Worm (Caenorhabditis elegans) whole organism, L4 larva: Measurements from ENCODE around the gene C04F5.8.
A peak's percentile ranks its signal among the peaks of the same experiment; 100 is the strongest.

ENCODE experiments used
- F26F4.8 ChIP-seq: fragments of 200-800 bp; sonication (Bioruptor generic); conservative IDR thresholded peaks from 2 replicates; pipeline ENCODE4 v1.3.6; 2022; ENCODE audit warnings: missing genetic modification characterization, missing compliant biosample characterization
- F37D6.2 ChIP-seq: sonication (generic microtip); optimal IDR thresholded peaks from 2 replicates; lab custom pipeline; 2016; ENCODE audit warnings: mild to moderate bottlenecking, missing genetic modification characterization, missing compliant biosample characterization
- F44E2.7 ChIP-seq: fragments of 200-800 bp; sonication (Bioruptor generic); IDR thresholded peaks from 2 replicates; pipeline ENCODE4 v2.1.2; 2022; ENCODE audit warnings: missing genetic modification characterization, missing compliant biosample characterization
- F49E8.2 ChIP-seq: sonication (generic microtip); optimal IDR thresholded peaks from 2 replicates; lab custom pipeline; 2016; ENCODE audit warnings: missing compliant biosample characterization, mild to moderate bottlenecking, missing genetic modification characterization, borderline replicate concordance
- T20F7.1 ChIP-seq: fragments of 200-800 bp; sonication (Bioruptor generic); optimal IDR thresholded peaks from 2 replicates; lab custom pipeline; 2018; ENCODE audit warnings: mild to moderate bottlenecking, missing genetic modification characterization, missing compliant biosample characterization
- T26A8.4 ChIP-seq: fragments of 200-800 bp; sonication (Bioruptor generic); IDR thresholded peaks from 2 replicates; pipeline ENCODE4 v1.3.6; 2022; ENCODE audit warnings: missing genetic modification characterization, missing compliant biosample characterization
- Y105C5A.15 ChIP-seq: fragments of 200-800 bp; sonication (Bioruptor generic); IDR thresholded peaks from 2 replicates; pipeline ENCODE4 v1.3.6; 2022; ENCODE audit warnings: missing genetic modification characterization, missing compliant biosample characterization
- Y75B8A.6 ChIP-seq: fragments of 200-800 bp; sonication (Bioruptor generic); IDR thresholded peaks from 2 replicates; pipeline ENCODE4 v1.3.6; 2022; ENCODE audit warnings: missing genetic modification reagents, missing genetic modification characterization, missing compliant biosample characterization
- ZK546.5 ChIP-seq, 2 experiments: sonication (generic microtip); optimal IDR thresholded peaks; 2 replicates each; lab custom pipeline; 2017; ENCODE audit warnings: missing biosample characterization in 2 of 2, missing genetic modification characterization in 2 of 2
- ama-1 ChIP-seq: fragments of 150-350 bp; optimal IDR thresholded peaks from 2 replicates; lab custom pipeline; 2014; ENCODE audit warnings: inconsistent platforms, mixed read lengths
- arid-1 ChIP-seq: fragments of 200-800 bp; sonication (Bioruptor generic); conservative IDR thresholded peaks from 2 replicates; pipeline ENCODE4 v1.3.6; 2022; ENCODE audit warnings: missing genetic modification reagents, missing genetic modification characterization, missing compliant biosample characterization
- ceh-20 ChIP-seq: fragments of 200-800 bp; sonication (Bioruptor generic); IDR thresholded peaks from 2 replicates; pipeline ENCODE4 v1.3.6; 2022; ENCODE audit warnings: missing genetic modification reagents, missing genetic modification characterization, missing compliant biosample characterization
- ces-1 ChIP-seq: fragments of 150-350 bp; sonication (generic microtip); optimal IDR thresholded peaks from 4 replicates; lab custom pipeline; 2014; ENCODE audit warnings: missing biosample characterization, missing genetic modification reagents, missing genetic modification characterization
- ctbp-1 ChIP-seq: fragments of 200-800 bp; sonication (Bioruptor generic); IDR thresholded peaks from 2 replicates; pipeline ENCODE4 v1.3.6; 2022; ENCODE audit warnings: missing genetic modification reagents, missing genetic modification characterization, missing compliant biosample characterization
- daf-12 ChIP-seq: fragments of 150-350 bp; optimal IDR thresholded peaks from 2 replicates; lab custom pipeline; 2014; ENCODE audit warnings: missing biosample characterization, missing genetic modification reagents, missing genetic modification characterization
- daf-8 ChIP-seq: fragments of 200-800 bp; sonication (Bioruptor generic); IDR thresholded peaks from 2 replicates; pipeline ENCODE4 v1.3.6; 2022; ENCODE audit warnings: missing genetic modification characterization, missing compliant biosample characterization
- dmd-6 ChIP-seq: fragments of 200-800 bp; sonication (Bioruptor generic); IDR thresholded peaks from 2 replicates; pipeline ENCODE4 v1.3.6; 2022; ENCODE audit warnings: missing genetic modification reagents, missing genetic modification characterization, missing compliant biosample characterization
- dmd-9 ChIP-seq: fragments of 200-800 bp; sonication (Bioruptor generic); IDR thresholded peaks from 2 replicates; pipeline ENCODE4 v1.3.6; 2022; ENCODE audit warnings: missing genetic modification reagents, missing genetic modification characterization, missing compliant biosample characterization
- dpl-1 ChIP-seq: fragments of 150-350 bp; optimal IDR thresholded peaks from 2 replicates; lab custom pipeline; 2014; ENCODE audit warnings: missing biosample characterization, missing genetic modification reagents, missing genetic modification characterization
- egl-27 ChIP-seq: sonication (generic microtip); optimal IDR thresholded peaks from 3 replicates; lab custom pipeline; 2017; ENCODE audit warnings: missing biosample characterization, missing genetic modification reagents, missing genetic modification characterization
- egl-43 ChIP-seq: fragments of 200-800 bp; sonication (Bioruptor generic); IDR thresholded peaks from 2 replicates; pipeline ENCODE4 v1.3.6; 2022; ENCODE audit warnings: missing genetic modification reagents, missing genetic modification characterization, missing compliant biosample characterization
- fkh-10 ChIP-seq: fragments of 150-350 bp; optimal IDR thresholded peaks from 2 replicates; lab custom pipeline; 2014; ENCODE audit warnings: missing biosample characterization, missing genetic modification reagents, missing genetic modification characterization
- hif-1 ChIP-seq, 2 experiments: sonication (generic microtip); optimal IDR thresholded peaks; 2 replicates each; lab custom pipeline; 2016 to 2017; ENCODE audit warnings: missing compliant biosample characterization in 2 of 2, missing genetic modification characterization in 2 of 2, missing genetic modification reagents in 2 of 2, missing genotype in 2 of 2, mild to moderate bottlenecking in 1 of 2
- hlh-11 ChIP-seq: fragments of 200-800 bp; sonication (Bioruptor generic); optimal IDR thresholded peaks from 2 replicates; lab custom pipeline; 2018; ENCODE audit warnings: mild to moderate bottlenecking, missing genetic modification characterization, missing compliant biosample characterization
- hlh-30 ChIP-seq: sonication (generic microtip); optimal IDR thresholded peaks from 2 replicates; lab custom pipeline; 2017; ENCODE audit warnings: antibody characterized with exemption, mild to moderate bottlenecking, missing genetic modification characterization, missing compliant biosample characterization; ENCODE audit not compliant: insufficient read depth
- jun-1 ChIP-seq: fragments of 150-350 bp; optimal IDR thresholded peaks from 2 replicates; lab custom pipeline; 2014; ENCODE audit warnings: missing biosample characterization, missing genetic modification reagents, missing genetic modification characterization
- lin-13 ChIP-seq: fragments of 150-350 bp; optimal IDR thresholded peaks from 2 replicates; lab custom pipeline; 2014; ENCODE audit warnings: missing biosample characterization, missing genetic modification reagents, missing genetic modification characterization
- lin-29 ChIP-seq: fragments of 200-800 bp; sonication (Bioruptor generic); IDR thresholded peaks from 2 replicates; pipeline ENCODE4 v1.3.6; 2022; ENCODE audit warnings: missing genetic modification reagents, missing genetic modification characterization, missing compliant biosample characterization
- lir-3 ChIP-seq: sonication (generic microtip); optimal IDR thresholded peaks from 2 replicates; lab custom pipeline; 2016; ENCODE audit warnings: mild to moderate bottlenecking, missing genetic modification characterization, missing compliant biosample characterization
- lsy-2 ChIP-seq, 2 experiments: fragments of 150-350 bp in 1 of 2; sonication (generic microtip) in 1 of 2; optimal IDR thresholded peaks; 2 replicates each; lab custom pipeline; 2014 to 2017; ENCODE audit warnings: missing biosample characterization in 2 of 2, missing genetic modification characterization in 2 of 2
- madf-5 ChIP-seq, 2 experiments: fragments of 200-800 bp; sonication (Bioruptor generic); IDR thresholded peaks; 2 replicates each; pipeline ENCODE4 v1.3.6; 2022; ENCODE audit warnings: missing compliant biosample characterization in 2 of 2, missing genetic modification characterization in 2 of 2
- mdt-29 ChIP-seq: fragments of 200-800 bp; sonication (Bioruptor generic); IDR thresholded peaks from 2 replicates; pipeline ENCODE4 v1.3.6; 2022; ENCODE audit warnings: missing genetic modification reagents, missing genetic modification characterization, missing compliant biosample characterization
- mxl-3 ChIP-seq: fragments of 200-800 bp; sonication (Bioruptor generic); optimal IDR thresholded peaks from 2 replicates; lab custom pipeline; 2018; ENCODE audit warnings: mild to moderate bottlenecking, missing genetic modification characterization, missing compliant biosample characterization
- nhr-102 ChIP-seq: sonication (generic microtip); optimal IDR thresholded peaks from 2 replicates; lab custom pipeline; 2016; ENCODE audit warnings: mild to moderate bottlenecking, missing genetic modification characterization, moderate library complexity, missing compliant biosample characterization
- nhr-11 ChIP-seq: fragments of 150-350 bp; optimal IDR thresholded peaks from 2 replicates; lab custom pipeline; 2014; ENCODE audit warnings: missing biosample characterization, missing genetic modification characterization
- nhr-28 ChIP-seq: fragments of 150-350 bp; optimal IDR thresholded peaks from 2 replicates; lab custom pipeline; 2014; ENCODE audit warnings: missing biosample characterization, missing genetic modification characterization
- nhr-42 ChIP-seq: fragments of 200-800 bp; sonication (Bioruptor generic); IDR thresholded peaks from 2 replicates; pipeline ENCODE4 v1.3.6; 2022; ENCODE audit warnings: missing genetic modification characterization, missing compliant biosample characterization
- nhr-48 ChIP-seq: sonication (generic microtip); optimal IDR thresholded peaks from 2 replicates; lab custom pipeline; 2016; ENCODE audit warnings: mild to moderate bottlenecking, missing genetic modification characterization, missing compliant biosample characterization
- nhr-6 ChIP-seq: fragments of 150-350 bp; optimal IDR thresholded peaks from 2 replicates; lab custom pipeline; 2014; ENCODE audit warnings: missing biosample characterization, missing genetic modification characterization
- nhr-77 ChIP-seq: fragments of 150-350 bp; optimal IDR thresholded peaks from 2 replicates; lab custom pipeline; 2014; ENCODE audit warnings: missing biosample characterization, missing genetic modification characterization
- pha-4 ChIP-seq, 2 experiments: fragments of 150-350 bp in 1 of 2; fragments of 200-800 bp in 1 of 2; sonication (Bioruptor generic) in 1 of 2; IDR thresholded peaks in 1 of 2; optimal IDR thresholded peaks in 1 of 2; 2 replicates each; pipeline versions ENCODE4 v1.3.6 to Lab custom; 2014 to 2022; ENCODE audit warnings: missing genetic modification characterization in 2 of 2, missing genetic modification reagents in 2 of 2, missing biosample characterization in 1 of 2, missing compliant biosample characterization in 1 of 2
- php-3 ChIP-seq: fragments of 200-800 bp; sonication (Bioruptor generic); IDR thresholded peaks from 2 replicates; pipeline ENCODE4 v1.3.6; 2022; ENCODE audit warnings: missing genetic modification reagents, missing genetic modification characterization, missing compliant biosample characterization
- saeg-2 ChIP-seq: fragments of 200-800 bp; sonication (Bioruptor generic); IDR thresholded peaks from 2 replicates; pipeline ENCODE4 v1.3.6; 2022; ENCODE audit warnings: missing genetic modification reagents, missing genetic modification characterization, missing compliant biosample characterization
- set-16 ChIP-seq: fragments of 200-800 bp; sonication (Bioruptor generic); IDR thresholded peaks from 2 replicates; pipeline ENCODE4 v1.3.6; 2022; ENCODE audit warnings: missing genetic modification reagents, missing genetic modification characterization, missing compliant biosample characterization
- skn-1 ChIP-seq: fragments of 150-350 bp; optimal IDR thresholded peaks from 2 replicates; lab custom pipeline; 2014; ENCODE audit warnings: missing biosample characterization, missing genetic modification characterization
- spr-1 ChIP-seq: sonication (generic microtip); optimal IDR thresholded peaks from 2 replicates; lab custom pipeline; 2016; ENCODE audit warnings: mild to moderate bottlenecking, missing genetic modification characterization, missing compliant biosample characterization
- spr-3 ChIP-seq: fragments of 200-800 bp; sonication (Bioruptor generic); optimal IDR thresholded peaks from 2 replicates; lab custom pipeline; 2018; ENCODE audit warnings: mild to moderate bottlenecking, missing genetic modification characterization, missing compliant biosample characterization
- tag-97 ChIP-seq: fragments of 200-800 bp; sonication (Bioruptor generic); IDR thresholded peaks from 2 replicates; pipeline ENCODE4 v1.3.6; 2022; ENCODE audit warnings: missing genetic modification characterization, missing compliant biosample characterization
- tra-1 ChIP-seq: fragments of 200-800 bp; sonication (Bioruptor generic); IDR thresholded peaks from 2 replicates; pipeline ENCODE4 v1.3.6; 2022; ENCODE audit warnings: missing genetic modification reagents, missing genetic modification characterization, missing compliant biosample characterization
- unc-130 ChIP-seq: sonication (generic microtip); optimal IDR thresholded peaks from 2 replicates; lab custom pipeline; 2016; ENCODE audit warnings: missing genetic modification reagents, missing genetic modification characterization, missing compliant biosample characterization
- zip-11 ChIP-seq: fragments of 200-800 bp; sonication (Bioruptor generic); IDR thresholded peaks from 2 replicates; pipeline ENCODE4 v1.3.6; 2022; ENCODE audit warnings: missing genetic modification characterization, missing compliant biosample characterization
- ztf-11 ChIP-seq: fragments of 150-350 bp; optimal IDR thresholded peaks from 2 replicates; lab custom pipeline; 2014; ENCODE audit warnings: missing biosample characterization, missing genetic modification characterization

C04F5.8 gene

DNA sequence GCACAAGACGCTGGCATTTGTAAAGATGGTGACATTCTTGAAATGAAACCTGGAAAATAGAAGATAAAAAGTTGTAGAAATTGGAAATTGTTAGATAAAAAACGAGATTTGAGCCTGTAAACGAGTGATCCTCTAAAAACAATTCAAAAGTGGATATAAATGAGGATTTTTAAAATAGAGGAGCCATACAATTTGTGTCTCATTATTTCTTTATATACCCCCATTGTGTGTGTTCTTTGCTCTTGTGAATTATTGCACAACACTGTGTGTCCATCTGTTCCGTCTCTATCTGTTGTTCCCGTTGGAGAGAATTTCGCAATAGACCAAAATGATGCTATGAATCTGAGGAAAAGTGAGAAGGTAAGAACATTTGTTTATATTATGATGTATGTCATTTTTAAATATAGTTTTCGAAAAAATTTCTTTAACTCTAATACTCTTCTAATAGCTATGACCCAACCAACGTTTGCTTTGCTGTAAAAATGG, 26.6 kb downstream of the C04F5.8 start, which contains the start of gene Y58A7A.5:
Y58A7A.5 (minus strand) TSS at position 51 of the 486 bp plus-strand sequence.
- TF ChIP-seq tra-1 (GFP tag; lab: Robert Waterston, UW) (no peak), T26A8.4 (GFP tag; lab: Robert Waterston, UW) (no peak), F26F4.8 (no peak), madf-5 (GFP tag; IDR thresholded peaks at IDR 0.05; lab: Robert Waterston, UW) (no peak), jun-1 (tag; lab: Kevin White, UChicago) (no peak), pha-4 (GFP tag; IDR thresholded peaks at IDR 0.05; lab: Robert Waterston, UW) (no peak), pha-4 (tag; optimal IDR thresholded peaks at IDR 0.05; lab: Kevin White, UChicago) (peak; percentile 19), dmd-9 (no peak), ceh-20 (GFP tag; lab: Robert Waterston, UW) (no peak), egl-27 (tag; lab: Kevin White, UChicago) (no peak), fkh-10 (GFP tag; lab: Kevin White, UChicago) (no peak), mdt-29 (GFP tag; lab: Robert Waterston, UW) (no peak), spr-3 (GFP tag; lab: Kevin White, UChicago) (no peak), F37D6.2 (tag; lab: Kevin White, UChicago) (no peak), nhr-48 (tag; lab: Kevin White, UChicago) (no peak), daf-12 (tag; lab: Kevin White, UChicago) (no peak), ama-1 (lab: Kevin White, UChicago) (no peak), saeg-2 (GFP tag; lab: Robert Waterston, UW) (no peak), lir-3 (tag; lab: Kevin White, UChicago) (no peak), dmd-6 (peak; percentile 57; the same call in 1 of the 2 replicates), hlh-11 (peak; percentile 40), hlh-30 (tag; lab: Kevin White, UChicago) (no peak), nhr-6 (peak; percentile 60), ztf-11 (tag; lab: Kevin White, UChicago) (no peak), daf-8 (GFP tag; lab: Robert Waterston, UW) (no peak), F44E2.7 (GFP tag; lab: Robert Waterston, UW) (no peak), lin-29 (no peak), nhr-42 (GFP tag; lab: Robert Waterston, UW) (no peak), Y75B8A.6 (GFP tag; lab: Robert Waterston, UW) (no peak), ces-1 (GFP tag; lab: Kevin White, UChicago) (no peak), mxl-3 (GFP tag; lab: Kevin White, UChicago) (no peak), nhr-28 (tag; lab: Kevin White, UChicago) (peak; percentile 64), T20F7.1 (peak; percentile 49), ZK546.5 (tag; optimal IDR thresholded peaks at IDR 0.05; lab: Kevin White, UChicago) (no peak), nhr-11 (tag; lab: Kevin White, UChicago) (no peak), dpl-1 (GFP tag; lab: Kevin White, UChicago) (peak; percentile 28), unc-130 (GFP tag; lab: Kevin White, UChicago) (no peak), F49E8.2 (tag; lab: Kevin White, UChicago) (no peak), ctbp-1 (no peak), egl-43 (GFP tag; lab: Robert Waterston, UW) (no peak), nhr-77 (tag; lab: Kevin White, UChicago) (no peak), lsy-2 (tag; optimal IDR thresholded peaks at IDR 0.05; lab: Kevin White, UChicago) (peak in 1 of 2 experiments; percentile 59), arid-1 (no peak), tag-97 (GFP tag; lab: Robert Waterston, UW) (no peak), lin-13 (GFP tag; lab: Kevin White, UChicago) (no peak), set-16 (GFP tag; lab: Robert Waterston, UW) (no peak), spr-1 (tag; lab: Kevin White, UChicago) (no peak), Y105C5A.15 (GFP tag; lab: Robert Waterston, UW) (no peak), zip-11 (GFP tag; lab: Robert Waterston, UW) (no peak), skn-1 (tag; lab: Kevin White, UChicago) (no peak), nhr-102 (tag; lab: Kevin White, UChicago) (no peak), hif-1 (tag; optimal IDR thresholded peaks at IDR 0.05; lab: Kevin White, UChicago) (peak in 1 of 2 experiments; percentile 39), php-3 (GFP tag; lab: Robert Waterston, UW) (no peak)
